Worm (Caenorhabditis elegans): ENCODE results near the gene R07B1.7.

ce11 chrX:9858069-9858468, 10.9 kb upstream of the R07B1.7 start, which contains the start of gene scav-5:
- TF ChIP-seq ceh-6 (GFP tag; optimal IDR thresholded peaks at IDR 0.05): no peak
- TF ChIP-seq K09A11.1 (tag; optimal IDR thresholded peaks at IDR 0.05; ENCODE audit: insufficient read depth): no peak
- TF ChIP-seq ceh-18 (tag; optimal IDR thresholded peaks at IDR 0.05): no peak
- no peak for TF ChIP-seq odd-2 (tag; optimal IDR thresholded peaks at IDR 0.05)
- no peak for TF ChIP-seq fkh-10 (GFP tag; optimal IDR thresholded peaks at IDR 0.05)
- TF ChIP-seq fax-1 (tag; optimal IDR thresholded peaks at IDR 0.05): no peak
- no peak for TF ChIP-seq pha-4 (tag; optimal IDR thresholded peaks at IDR 0.05)
- TF ChIP-seq ceh-45 (GFP tag; IDR thresholded peaks at IDR 0.05): no peak
- TF ChIP-seq pros-1 (tag; optimal IDR thresholded peaks at IDR 0.05): no peak
- no peak for TF ChIP-seq ceh-2 (tag; optimal IDR thresholded peaks at IDR 0.05)
- no peak for TF ChIP-seq fkh-6 (tag; optimal IDR thresholded peaks at IDR 0.05)
- TF ChIP-seq ceh-14 (tag; optimal IDR thresholded peaks at IDR 0.05): no peak
- TF ChIP-seq lin-11 (tag; optimal IDR thresholded peaks at IDR 0.05): no peak
- TF ChIP-seq ama-1 (optimal IDR thresholded peaks at IDR 0.05): no peak

All from whole organism, late embryonic.